Fruit fly (Drosophila melanogaster): ENCODE results near the gene Sr-CIV.

Gene Sr-CIV

dm6 chr2L:3482712-3483111 is 41.1 kb downstream of the Sr-CIV start (continued):
- TF ChIP-seq seq (GFP tag; IDR thresholded peaks at IDR 0.05) (no peak), ftz-f1 (GFP tag; optimal IDR thresholded peaks at IDR 0.05) (no peak), CG32772 (GFP tag; IDR thresholded peaks at IDR 0.05) (no peak), CG7271 (tag; optimal IDR thresholded peaks at IDR 0.05) (no peak), lbe (GFP tag; optimal IDR thresholded peaks at IDR 0.05) (no peak), bbx (GFP tag; IDR thresholded peaks at IDR 0.05; ENCODE audit: partially characterized antibody) (no peak), Stat92E (GFP tag; optimal IDR thresholded peaks at IDR 0.05) (no peak), h (optimal IDR thresholded peaks at IDR 0.05) (no peak), Taf1 (GFP tag; IDR thresholded peaks at IDR 0.05) (no peak), H2.0 (GFP tag; IDR thresholded peaks at IDR 0.05) (no peak), cwo (GFP tag; optimal IDR thresholded peaks at IDR 0.05) (no peak), CG8290 (GFP tag; optimal IDR thresholded peaks at IDR 0.05) (no peak), CG8290 (tag; optimal IDR thresholded peaks at IDR 0.05) (no peak), CG6254 (GFP tag; optimal IDR thresholded peaks at IDR 0.05) (no peak), bcd (GFP tag; optimal IDR thresholded peaks at IDR 0.05) (peak; percentile 0), vfl (GFP tag; optimal IDR thresholded peaks at IDR 0.05) (no peak), pros (GFP tag; optimal IDR thresholded peaks at IDR 0.05) (no peak), amos (GFP tag; IDR thresholded peaks at IDR 0.05; ENCODE audit: partially characterized antibody) (no peak), CG7928 (GFP tag; optimal IDR thresholded peaks at IDR 0.05) (no peak), CG14441 (GFP tag; IDR thresholded peaks at IDR 0.05) (no peak), CG3281 (GFP tag; optimal IDR thresholded peaks at IDR 0.05) (no peak), CG2202 (tag; optimal IDR thresholded peaks at IDR 0.05) (no peak), btn (GFP tag; optimal IDR thresholded peaks at IDR 0.05) (no peak), oc (tag; optimal IDR thresholded peaks at IDR 0.05) (no peak), CG15696 (tag; optimal IDR thresholded peaks at IDR 0.05) (no peak), CG1602 (GFP tag; optimal IDR thresholded peaks at IDR 0.05) (no peak), CG18476 (GFP tag; optimal IDR thresholded peaks at IDR 0.05) (no peak), CG30020 (tag; optimal IDR thresholded peaks at IDR 0.05) (no peak), nerfin-2 (GFP tag; IDR thresholded peaks at IDR 0.05; ENCODE audit: partially characterized antibody) (no peak), grau (tag; optimal IDR thresholded peaks at IDR 0.05) (no peak), Eip74EF (GFP tag; optimal IDR thresholded peaks at IDR 0.05) (no peak), CG17912 (GFP tag; optimal IDR thresholded peaks at IDR 0.05) (no peak), CG13775 (GFP tag; optimal IDR thresholded peaks at IDR 0.05) (no peak), CG15514 (GFP tag; optimal IDR thresholded peaks at IDR 0.05) (no peak), CG7963 (GFP tag; IDR thresholded peaks at IDR 0.05; ENCODE audit: partially characterized antibody) (no peak), BtbVII (GFP tag; optimal IDR thresholded peaks at IDR 0.05) (no peak), Optix (GFP tag; IDR thresholded peaks at IDR 0.05) (no peak), bowl (GFP tag; IDR thresholded peaks at IDR 0.05) (no peak), CG5953 (GFP tag; IDR thresholded peaks at IDR 0.05) (no peak), Mrtf (GFP tag; IDR thresholded peaks at IDR 0.05) (no peak), Blimp-1 (GFP tag; optimal IDR thresholded peaks at IDR 0.05) (peak; percentile 32), Sry-δ (GFP tag; optimal IDR thresholded peaks at IDR 0.05) (no peak), gro (GFP tag; optimal IDR thresholded peaks at IDR 0.05) (no peak), p53 (GFP tag; optimal IDR thresholded peaks at IDR 0.05) (no peak), CG8924 (tag; optimal IDR thresholded peaks at IDR 0.05) (no peak), CG11398 (GFP tag; optimal IDR thresholded peaks at IDR 0.05) (no peak), CG7372 (GFP tag; IDR thresholded peaks at IDR 0.05) (no peak), ranshi (GFP tag; IDR thresholded peaks at IDR 0.05) (no peak), usp (GFP tag; optimal IDR thresholded peaks at IDR 0.05) (no peak), CG15011 (GFP tag; optimal IDR thresholded peaks at IDR 0.05) (no peak), en (GFP tag; optimal IDR thresholded peaks at IDR 0.05) (no peak), CG1024 (GFP tag; IDR thresholded peaks at IDR 0.05) (no peak)

All from whole organism, embryonic.